Fruit fly (Drosophila melanogaster) whole organism, prepupa: Measurements from ENCODE around the gene CG14811.

Source experiments
- CG7368 ChIP-seq: fragments of 200-800 bp; sonication (Bioruptor generic); optimal IDR thresholded peaks from 3 replicates; lab custom pipeline; 2016; ENCODE audit warnings: missing biosample characterization, missing genetic modification characterization
- Eip78C ChIP-seq: fragments of 200-800 bp; sonication (Bioruptor generic); peaks from one replicate; lab custom pipeline; 2016; ENCODE audit warnings: missing biosample characterization, missing genetic modification characterization
- Gug ChIP-seq: fragments of 200-800 bp; sonication (Bioruptor generic); IDR thresholded peaks from 2 replicates; pipeline ENCODE4 v1.3.6; 2022; ENCODE audit warnings: missing biosample characterization, missing genetic modification characterization
- Sox102F ChIP-seq: fragments of 200-800 bp; sonication (Bioruptor generic); optimal IDR thresholded peaks from 2 replicates; lab custom pipeline; 2016; ENCODE audit warnings: missing biosample characterization, mild to moderate bottlenecking, missing genetic modification characterization
- achi ChIP-seq: fragments of 200-800 bp; sonication (Bioruptor generic); optimal IDR thresholded peaks from 3 replicates; lab custom pipeline; 2016; ENCODE audit warnings: missing biosample characterization, missing genetic modification characterization
- eg ChIP-seq: fragments of 200-800 bp; sonication (Bioruptor generic); IDR thresholded peaks from 3 replicates; pipeline ENCODE4 v1.3.6; 2022; ENCODE audit warnings: missing biosample characterization, missing genetic modification characterization
- fd59A ChIP-seq: fragments of 200-800 bp; sonication (Bioruptor generic); optimal IDR thresholded peaks from 2 replicates; lab custom pipeline; 2017; ENCODE audit warnings: missing biosample characterization, mild to moderate bottlenecking, missing genetic modification characterization, missing genetic modification reagents
- spab ChIP-seq: fragments of 200-800 bp; sonication (Bioruptor generic); optimal IDR thresholded peaks from 2 replicates; lab custom pipeline; 2017; ENCODE audit warnings: missing biosample characterization, mild to moderate bottlenecking, missing genetic modification characterization, missing genetic modification reagents
- topi ChIP-seq: fragments of 200-800 bp; sonication (Bioruptor generic); optimal IDR thresholded peaks from 3 replicates; lab custom pipeline; 2016; ENCODE audit warnings: missing biosample characterization, missing genetic modification characterization

- no peak for TF ChIP-seq topi (GFP tag; lab: Kevin White, UChicago)
- TF ChIP-seq CG7368 (GFP tag; lab: Kevin White, UChicago): no peak
- TF ChIP-seq spab (GFP tag; lab: Kevin White, UChicago): no peak
- no peak for TF ChIP-seq fd59A (GFP tag; lab: Kevin White, UChicago)
- TF ChIP-seq achi (GFP tag; lab: Kevin White, UChicago): no peak
- TF ChIP-seq eg: no peak
- TF ChIP-seq Sox102F: no peak
- TF ChIP-seq Eip78C (GFP tag; lab: Kevin White, UChicago): no peak
- TF ChIP-seq Gug (GFP tag; lab: Robert Waterston, UW): no peak
These were observed 12.7 kb upstream of the CG14811 start for dm6 chrX:1834702-1835376.
